Fruit fly (Drosophila melanogaster) whole organism, wandering third instar larva: ENCODE data around the gene CG46313.

Experiments
- CG9705 ChIP-seq: fragments of 200-800 bp; sonication (Bioruptor generic); optimal IDR thresholded peaks from 2 replicates; lab custom pipeline; 2018; ENCODE audit warnings: missing biosample characterization, mild to moderate bottlenecking, missing genetic modification characterization
- Dfd ChIP-seq: fragments of >200 bp; optimal IDR thresholded peaks from 2 replicates; lab custom pipeline; 2017; ENCODE audit warnings: missing biosample characterization, missing genetic modification characterization
- GATAd ChIP-seq: sonication (Bioruptor generic); optimal IDR thresholded peaks from 2 replicates; lab custom pipeline; 2016; ENCODE audit warnings: missing biosample characterization, missing genetic modification characterization
- HLH106 ChIP-seq: fragments of 200-800 bp; optimal IDR thresholded peaks from 3 replicates; lab custom pipeline; 2019; ENCODE audit warnings: missing biosample characterization, mild to moderate bottlenecking, missing genetic modification characterization, moderate library complexity
- Hnf4 ChIP-seq: fragments of 200-800 bp; sonication (Bioruptor generic); optimal IDR thresholded peaks from 2 replicates; lab custom pipeline; 2016; ENCODE audit warnings: missing biosample characterization, mild to moderate bottlenecking, missing genetic modification characterization
- Hr78 ChIP-seq: fragments of >200 bp; optimal IDR thresholded peaks from 2 replicates; lab custom pipeline; 2017; ENCODE audit warnings: missing biosample characterization, missing genetic modification characterization
- Hr83 ChIP-seq: fragments of 200-300 bp; sonication (Bioruptor generic); optimal IDR thresholded peaks from 2 replicates; lab custom pipeline; 2016; ENCODE audit warnings: missing biosample characterization, mild to moderate bottlenecking, missing genetic modification characterization, moderate library complexity; ENCODE audit not compliant: poor library complexity, severe bottlenecking
- Jra ChIP-seq: sonication (Bioruptor generic); optimal IDR thresholded peaks from 2 replicates; lab custom pipeline; 2016; ENCODE audit warnings: missing biosample characterization, missing genetic modification characterization
- Mio ChIP-seq: sonication (Bioruptor generic); optimal IDR thresholded peaks from 2 replicates; lab custom pipeline; 2016; ENCODE audit warnings: missing biosample characterization, missing genetic modification characterization
- N ChIP-seq: fragments of >200 bp; optimal IDR thresholded peaks from 2 replicates; lab custom pipeline; 2018; ENCODE audit warnings: missing biosample characterization, missing external identifiers, missing genetic modification characterization
- OdsH ChIP-seq: fragments of 200-800 bp; sonication (Bioruptor generic); optimal IDR thresholded peaks from 2 replicates; lab custom pipeline; 2016; ENCODE audit warnings: missing biosample characterization, mild to moderate bottlenecking, missing genetic modification characterization
- Rel ChIP-seq, 2 experiments: fragments of 200-800 bp; sonication (Bioruptor generic) in 1 of 2; optimal IDR thresholded peaks; 2 replicates in 1 of 2; 3 replicates in 1 of 2; lab custom pipeline; 2016 to 2019; ENCODE audit warnings: mild to moderate bottlenecking in 2 of 2, missing biosample characterization in 2 of 2, missing genetic modification characterization in 2 of 2, moderate library complexity in 1 of 2
- Sp1 ChIP-seq: fragments of 200-800 bp; sonication (Bioruptor generic); optimal IDR thresholded peaks from 3 replicates; lab custom pipeline; 2019; ENCODE audit warnings: missing biosample characterization, mild to moderate bottlenecking, missing genetic modification characterization, moderate library complexity
- brk ChIP-seq: fragments of 200-800 bp; sonication (Bioruptor generic); optimal IDR thresholded peaks from 2 replicates; lab custom pipeline; 2016; ENCODE audit warnings: missing biosample characterization, mild to moderate bottlenecking, missing genetic modification characterization
- dl ChIP-seq, 2 experiments: fragments of 175-275, 200-275 bp in 1 of 2; fragments of 200-275 bp in 1 of 2; sonication (Bioruptor generic); optimal IDR thresholded peaks; lab custom pipeline; 2018; ENCODE audit warnings: mild to moderate bottlenecking in 2 of 2, missing biosample characterization in 2 of 2, missing genetic modification characterization in 2 of 2, moderate library complexity in 2 of 2; ENCODE audit not compliant: partially characterized antibody in 2 of 2, insufficient read depth in 1 of 2
- dmrt93B ChIP-seq: fragments of 200-800 bp; sonication (Bioruptor generic); optimal IDR thresholded peaks from 2 replicates; lab custom pipeline; 2018; ENCODE audit warnings: missing biosample characterization, mild to moderate bottlenecking, missing genetic modification characterization
- dsf ChIP-seq: sonication (Bioruptor generic); optimal IDR thresholded peaks from 2 replicates; lab custom pipeline; 2016; ENCODE audit warnings: missing biosample characterization, missing genetic modification characterization, borderline replicate concordance
- ey ChIP-seq: fragments of 200-800 bp; sonication (Bioruptor generic); optimal IDR thresholded peaks from 2 replicates; lab custom pipeline; 2016; ENCODE audit warnings: missing biosample characterization, missing genetic modification characterization
- foxo ChIP-seq, 2 experiments: fragments of 200-800 bp; sonication (Bioruptor generic); optimal IDR thresholded peaks; 2 replicates in 1 of 2; 3 replicates in 1 of 2; lab custom pipeline; 2016 to 2017; ENCODE audit warnings: missing biosample characterization in 2 of 2, missing genetic modification characterization in 2 of 2
- fru ChIP-seq: fragments of 200-800 bp; sonication (Bioruptor generic); optimal IDR thresholded peaks from 3 replicates; lab custom pipeline; 2016; ENCODE audit warnings: missing biosample characterization, mild to moderate bottlenecking, missing genetic modification characterization
- h ChIP-seq: fragments of 200-800 bp; sonication (Bioruptor generic); optimal IDR thresholded peaks from 3 replicates; lab custom pipeline; 2016; ENCODE audit warnings: missing biosample characterization, mild to moderate bottlenecking, missing genetic modification characterization
- jim ChIP-seq: fragments of 175-275, 200-325 bp; sonication (Bioruptor generic); optimal IDR thresholded peaks from 2 replicates; lab custom pipeline; 2016; ENCODE audit warnings: missing biosample characterization, mild to moderate bottlenecking, missing genetic modification characterization
- lola ChIP-seq: fragments of >200 bp; optimal IDR thresholded peaks from 2 replicates; lab custom pipeline; 2017; ENCODE audit warnings: missing biosample characterization, missing genetic modification characterization
- pan ChIP-seq: fragments of >200 bp; optimal IDR thresholded peaks from 2 replicates; lab custom pipeline; 2017
- psq ChIP-seq: fragments of 200-800 bp; sonication (Bioruptor generic); optimal IDR thresholded peaks from 3 replicates; lab custom pipeline; 2017; ENCODE audit warnings: missing biosample characterization, mild to moderate bottlenecking, missing genetic modification characterization, moderate library complexity
- rgr ChIP-seq: fragments of 200-800 bp; sonication (Bioruptor generic); optimal IDR thresholded peaks from 3 replicates; lab custom pipeline; 2016; ENCODE audit warnings: missing biosample characterization, mild to moderate bottlenecking, missing genetic modification characterization
- sv ChIP-seq: fragments of 200-800 bp; sonication (Bioruptor generic); optimal IDR thresholded peaks from 3 replicates; lab custom pipeline; 2016; ENCODE audit warnings: missing biosample characterization, missing genetic modification characterization
- tai ChIP-seq: sonication (Bioruptor generic); optimal IDR thresholded peaks from 2 replicates; lab custom pipeline; 2016; ENCODE audit warnings: missing biosample characterization, missing genetic modification characterization
- usp ChIP-seq: fragments of >200 bp; optimal IDR thresholded peaks from 2 replicates; lab custom pipeline; 2017; ENCODE audit warnings: missing biosample characterization, missing genetic modification characterization
- woc ChIP-seq: sonication (Bioruptor generic); optimal IDR thresholded peaks from 2 replicates; lab custom pipeline; 2016; ENCODE audit warnings: missing biosample characterization, mild to moderate bottlenecking, missing genetic modification characterization

The CG46313 gene

dm6 chr3R:26964452-26965133 lies 13.7 kb upstream of the CG46313 start, which contains the start of gene Tsp97E:
Tsp97E (minus strand) TSS chr3R:26964817.
- TF ChIP-seq fru, result peak; percentile 54
- TF ChIP-seq Hr83 (GFP tag; lab: Kevin White, UChicago), result no peak
- no peak for TF ChIP-seq usp (GFP tag; lab: Kevin White, UChicago)
- TF ChIP-seq woc (GFP tag; lab: Kevin White, UChicago), result no peak
- TF ChIP-seq ey (GFP tag; lab: Kevin White, UChicago), result no peak
- TF ChIP-seq Hnf4 (GFP tag; lab: Kevin White, UChicago), result peak; percentile 3
- peak; percentile 5 for TF ChIP-seq Sp1 (GFP tag; lab: Kevin White, UChicago)
- no peak for TF ChIP-seq GATAd
- peak; percentile 25 for TF ChIP-seq brk (GFP tag; lab: Kevin White, UChicago)

- TF ChIP-seq brk (GFP tag; lab: Kevin White, UChicago), result no peak
Measured at dm6 chr3R:26966385-26966784, 12.0 kb upstream of the CG46313 start, which contains the start of gene Gr97a. Gr97a (minus strand) TSS chr3R:26966485.

- TF ChIP-seq Jra (GFP tag; lab: Kevin White, UChicago) (no peak), OdsH (GFP tag; lab: Kevin White, UChicago) (no peak), Dfd (GFP tag; lab: Kevin White, UChicago) (no peak), dl (GFP tag; optimal IDR thresholded peaks at IDR 0.05; lab: Kevin White, UChicago; ENCODE audit: insufficient read depth in 1 of 2, partially characterized antibody in 2 of 2) (no peak), dmrt93B (GFP tag; lab: Kevin White, UChicago) (no peak), h (GFP tag; lab: Kevin White, UChicago) (peak; percentile 59), Mio (GFP tag; lab: Kevin White, UChicago) (no peak), Rel (GFP tag; optimal IDR thresholded peaks at IDR 0.05; lab: Kevin White, UChicago) (no peak), Rel (tag; optimal IDR thresholded peaks at IDR 0.05; lab: Kevin White, UChicago) (peak; percentile 8), GATAd (no peak), Hnf4 (GFP tag; lab: Kevin White, UChicago) (no peak), Hr83 (GFP tag; lab: Kevin White, UChicago) (no peak), tai (GFP tag; lab: Kevin White, UChicago) (no peak), ey (GFP tag; lab: Kevin White, UChicago) (no peak), Sp1 (GFP tag; lab: Kevin White, UChicago) (peak; percentile 9), N (no peak), psq (GFP tag; lab: Kevin White, UChicago) (peak; percentile 50), jim (no peak), lola (GFP tag; lab: Kevin White, UChicago) (no peak), CG9705 (GFP tag; lab: Kevin White, UChicago) (no peak), woc (GFP tag; lab: Kevin White, UChicago) (peak; percentile 69), sv (no peak), dsf (no peak)
Measured at dm6 chr3R:26966794-26967323, 11.5 kb upstream of the CG46313 start, which contains the start of gene CG5521. CG5521 (plus strand) TSS chr3R:26966930.

- TF ChIP-seq woc (GFP tag; lab: Kevin White, UChicago) (peak; percentile 32), rgr (GFP tag; lab: Kevin White, UChicago) (peak; percentile 35), jim (no peak), OdsH (GFP tag; lab: Kevin White, UChicago) (peak; percentile 49), foxo (GFP tag; optimal IDR thresholded peaks at IDR 0.05; lab: Kevin White, UChicago) (peak in 1 of 2 experiments; percentile 61), tai (GFP tag; lab: Kevin White, UChicago) (no peak), psq (GFP tag; lab: Kevin White, UChicago) (peak; percentile 63), Sp1 (GFP tag; lab: Kevin White, UChicago) (peak; percentile 57), Hnf4 (GFP tag; lab: Kevin White, UChicago) (peak; percentile 1), HLH106 (tag; lab: Kevin White, UChicago) (peak; percentile 46), Hr78 (no peak), pan (lab: Kevin White, UChicago) (no peak), N (no peak), brk (GFP tag; lab: Kevin White, UChicago) (no peak)
Measured at dm6 chr3R:26967587-26968312, 10.6 kb upstream of the CG46313 start.
